Worm (Caenorhabditis elegans) whole organism, young adult: Measurements from ENCODE around the gene unc-43.

Experiments used
- F33H1.4 ChIP-seq: fragments of 200-800 bp; sonication (Bioruptor generic); IDR thresholded peaks from 2 replicates; pipeline ENCODE4 v1.3.6; 2022; ENCODE audit warnings: missing genetic modification reagents, missing genetic modification characterization, missing compliant biosample characterization
- F49E8.2 ChIP-seq: sonication (generic microtip); optimal IDR thresholded peaks from 3 replicates; lab custom pipeline; 2017; ENCODE audit warnings: missing genetic modification characterization, mild to moderate bottlenecking, missing compliant biosample characterization, antibody characterized with exemption, moderate library complexity; ENCODE audit not compliant: insufficient read depth
- atf-7 ChIP-seq: sonication (generic microtip); optimal IDR thresholded peaks from 2 replicates; lab custom pipeline; 2017; ENCODE audit warnings: mild to moderate bottlenecking, missing genetic modification characterization, missing compliant biosample characterization
- ceh-79 ChIP-seq: sonication (generic microtip); optimal IDR thresholded peaks from 2 replicates; lab custom pipeline; 2017; ENCODE audit warnings: mild to moderate bottlenecking, missing genetic modification characterization, missing compliant biosample characterization
- dpff-1 ChIP-seq: sonication (generic microtip); optimal IDR thresholded peaks from 2 replicates; lab custom pipeline; 2017; ENCODE audit warnings: mild to moderate bottlenecking, missing genetic modification characterization, missing compliant biosample characterization
- efl-1 ChIP-seq: fragments of 150-350 bp; optimal IDR thresholded peaks from 2 replicates; lab custom pipeline; 2014; ENCODE audit warnings: missing biosample characterization, missing genetic modification reagents, missing genetic modification characterization
- him-1 ChIP-seq: sonication (generic microtip); optimal IDR thresholded peaks from 2 replicates; lab custom pipeline; 2016; ENCODE audit warnings: missing genotype, missing genetic modification reagents, missing genetic modification characterization, missing compliant biosample characterization
- hrde-1 ChIP-seq: sonication (generic microtip); optimal IDR thresholded peaks from 2 replicates; lab custom pipeline; 2016; ENCODE audit warnings: missing genetic modification characterization, mild to moderate bottlenecking, missing compliant biosample characterization, moderate library complexity, missing genotype, missing genetic modification reagents, borderline replicate concordance
- madf-8 ChIP-seq: fragments of 200-800 bp; sonication (Bioruptor generic); conservative IDR thresholded peaks from 2 replicates; pipeline ENCODE4 v1.3.6; 2022; ENCODE audit warnings: missing genetic modification reagents, missing genetic modification characterization, missing compliant biosample characterization
- pha-4 ChIP-seq: fragments of 150-350 bp; sonication (generic microtip); optimal IDR thresholded peaks from 2 replicates; lab custom pipeline; 2014; ENCODE audit warnings: missing biosample characterization, missing genetic modification reagents, missing genetic modification characterization
- tlf-1 ChIP-seq: fragments of 200-800 bp; sonication (Bioruptor generic); optimal IDR thresholded peaks from 2 replicates; lab custom pipeline; 2018; ENCODE audit warnings: mild to moderate bottlenecking, missing genetic modification characterization, missing compliant biosample characterization
- unc-62 ChIP-seq: fragments of 150-350 bp; optimal IDR thresholded peaks from 2 replicates; lab custom pipeline; 2014; ENCODE audit warnings: missing biosample characterization, missing genetic modification reagents, missing genetic modification characterization
- ztf-22 ChIP-seq: fragments of 200-800 bp; sonication (Bioruptor generic); optimal IDR thresholded peaks from 2 replicates; lab custom pipeline; 2018; ENCODE audit warnings: mild to moderate bottlenecking, missing genetic modification characterization, moderate library complexity, missing compliant biosample characterization
- ztf-6 ChIP-seq: fragments of 200-800 bp; sonication (Bioruptor generic); IDR thresholded peaks from 2 replicates; pipeline ENCODE4 v1.3.6; 2022; ENCODE audit warnings: missing genetic modification reagents, missing genetic modification characterization, missing compliant biosample characterization

DNA sequence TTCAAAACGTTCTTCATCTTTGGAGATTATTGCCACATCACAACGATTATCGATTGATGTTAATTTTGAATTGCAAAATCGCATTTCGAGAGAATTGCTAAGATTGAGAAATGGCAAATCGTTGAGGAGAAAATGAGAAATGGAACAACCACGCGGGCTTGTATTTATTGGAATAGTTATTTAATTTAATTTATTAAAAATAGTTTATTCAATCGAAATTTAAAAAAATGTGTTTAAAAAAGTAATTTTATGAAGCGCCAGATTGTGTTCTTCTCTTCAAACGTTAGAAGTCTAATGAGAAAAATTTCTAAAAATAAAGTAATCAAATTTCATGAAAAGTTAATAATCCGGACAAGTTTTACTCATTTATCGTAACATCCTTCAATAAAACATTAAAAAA, 41.8 kb upstream of the unc-43 start, which contains the start of gene spe-26:
- no peak for TF ChIP-seq madf-8 (GFP tag; lab: Robert Waterston, UW)
- TF ChIP-seq efl-1, result no peak
- TF ChIP-seq F33H1.4, result no peak
- TF ChIP-seq pha-4 (tag; lab: Kevin White, UChicago), result no peak
- TF ChIP-seq hrde-1 (tag; lab: Kevin White, UChicago), result no peak
- no peak for TF ChIP-seq him-1
- TF ChIP-seq ztf-22 (GFP tag; lab: Kevin White, UChicago), result no peak
- TF ChIP-seq ceh-79 (tag; lab: Kevin White, UChicago), result no peak
- TF ChIP-seq dpff-1 (tag; lab: Kevin White, UChicago), result no peak
- TF ChIP-seq tlf-1, result no peak
- no peak for TF ChIP-seq F49E8.2
- no peak for TF ChIP-seq atf-7 (tag; lab: Kevin White, UChicago)
- TF ChIP-seq ztf-6, result no peak
- no peak for TF ChIP-seq unc-62 (GFP tag; lab: Kevin White, UChicago)
